Fruit fly (Drosophila melanogaster) whole organism, embryonic: ENCODE results near the gene Irbp18.

Experiments used
- CG10654 ChIP-seq: fragments of 200-800 bp; sonication (Bioruptor generic); optimal IDR thresholded peaks from 2 replicates; lab custom pipeline; 2016; ENCODE audit warnings: missing biosample characterization, missing genetic modification characterization
- CG10979 ChIP-seq: fragments of 200-800 bp; sonication (Bioruptor generic); optimal IDR thresholded peaks from 2 replicates; lab custom pipeline; 2018; ENCODE audit warnings: missing biosample characterization, mild to moderate bottlenecking, missing genetic modification characterization, moderate library complexity
- CG11696 ChIP-seq: fragments of 200-800 bp; sonication (Bioruptor generic); IDR thresholded peaks from 2 replicates; pipeline ENCODE4 v1.3.6; 2022; ENCODE audit warnings: missing biosample characterization, missing genetic modification characterization
- CG17568 ChIP-seq: fragments of 200-800 bp; sonication (Bioruptor generic); optimal IDR thresholded peaks from 2 replicates; lab custom pipeline; 2018; ENCODE audit warnings: missing biosample characterization, mild to moderate bottlenecking, missing genetic modification characterization, moderate library complexity
- CG18619 ChIP-seq: fragments of 200-800 bp; sonication (Bioruptor generic); optimal IDR thresholded peaks from 3 replicates; lab custom pipeline; 2017; ENCODE audit warnings: missing biosample characterization, mild to moderate bottlenecking, missing genetic modification characterization
- Dfd ChIP-seq, 2 experiments: fragments of >200 bp; optimal IDR thresholded peaks; 2 replicates each; lab custom pipeline; 2017; ENCODE audit warnings: missing biosample characterization in 2 of 2, missing genetic modification characterization in 2 of 2
- Nf-YC ChIP-seq: fragments of 200-800 bp; optimal IDR thresholded peaks from 3 replicates; lab custom pipeline; 2019; ENCODE audit warnings: missing biosample characterization, mild to moderate bottlenecking, missing genetic modification characterization, moderate library complexity
- cad ChIP-seq: fragments of >200 bp; optimal IDR thresholded peaks from 2 replicates; lab custom pipeline; 2017; ENCODE audit warnings: missing biosample characterization, missing genetic modification characterization
- fd3F ChIP-seq: fragments of 200-800 bp; sonication (Bioruptor generic); optimal IDR thresholded peaks from 2 replicates; lab custom pipeline; 2018; ENCODE audit warnings: missing biosample characterization, mild to moderate bottlenecking, missing genetic modification characterization, moderate library complexity
- onecut ChIP-seq: fragments of 200-800 bp; sonication (Bioruptor generic); IDR thresholded peaks from 2 replicates; pipeline ENCODE4 v1.3.6; 2022; ENCODE audit warnings: missing biosample characterization, missing genetic modification characterization
- unpg ChIP-seq: fragments of 200-800 bp; sonication (Bioruptor generic); optimal IDR thresholded peaks from 3 replicates; lab custom pipeline; 2018; ENCODE audit warnings: missing biosample characterization, mild to moderate bottlenecking, missing genetic modification characterization, moderate library complexity

dm6 chr3L:11094279-11094678 is 3.7 kb downstream of the Irbp18 start:
- TF ChIP-seq unpg (GFP tag; lab: Kevin White, UChicago) (no peak), CG10979 (no peak), CG11696 (GFP tag; lab: Robert Waterston, UW) (no peak), CG10654 (GFP tag; lab: Kevin White, UChicago) (no peak), onecut (no peak), CG17568 (GFP tag; lab: Kevin White, UChicago) (no peak), fd3F (no peak), CG18619 (GFP tag; lab: Kevin White, UChicago) (no peak), cad (GFP tag; lab: Kevin White, UChicago) (no peak), Dfd (GFP tag; optimal IDR thresholded peaks at IDR 0.05; lab: Kevin White, UChicago) (no peak), Nf-YC (no peak)
